In genomic region chr3L:21739017-21739730, dm6 we compare ENCODE assay signal across 5 fruit fly cellular contexts.
TF ChIP-seq lines count a peak whose summit lies in the region.

No protein-coding gene starts in this region.

- TF ChIP-seq CTCF in whole organism, embryonic (GFP tag; optimal IDR thresholded peaks at IDR 0.05; lab: Kevin White, UChicago): no peak

TF ChIP-seq in whole organism, adult, 20 proteins besides CTCF, POLR2A, EP300 and RAD21:
- TF ChIP-seq kay (GFP tag; lab: Kevin White, UChicago; ENCODE audit: borderline replicate concordance) (peak; percentile 53), bab1 (GFP tag; optimal IDR thresholded peaks at IDR 0.05; lab: Kevin White, UChicago) (no peak)
TF ChIP-seq in whole organism, adult: peak in this region for 1.

TF ChIP-seq in whole organism, embryonic, 481 proteins besides CTCF, POLR2A, EP300 and RAD21:
- TF ChIP-seq kay (GFP tag; optimal IDR thresholded peaks at IDR 0.05; lab: Kevin White, UChicago) (peak; percentile 44), CG9932 (GFP tag; IDR thresholded peaks at IDR 0.05; lab: Robert Waterston, UW) (0 out of 2 replicates have a peak, but pooled peaks have one; percentile 11), CG10274 (GFP tag; optimal IDR thresholded peaks at IDR 0.05; lab: Kevin White, UChicago) (no peak), Jarid2 (GFP tag; optimal IDR thresholded peaks at IDR 0.05; lab: Kevin White, UChicago) (no peak), CG17186 (GFP tag; optimal IDR thresholded peaks at IDR 0.05; lab: Kevin White, UChicago) (no peak), CG12155 (GFP tag; optimal IDR thresholded peaks at IDR 0.05; lab: Kevin White, UChicago) (no peak), CG4360 (GFP tag; IDR thresholded peaks at IDR 0.05; lab: Robert Waterston, UW) (no peak), CG31224 (GFP tag; IDR thresholded peaks at IDR 0.05; lab: Robert Waterston, UW) (peak; percentile 35; the same call in 1 of the 2 replicates), oc (tag; optimal IDR thresholded peaks at IDR 0.05; lab: Kevin White, UChicago) (peak; percentile 25), NFAT (GFP tag; IDR thresholded peaks at IDR 0.05; lab: Robert Waterston, UW) (peak; percentile 40; the same call in 1 of the 2 replicates), CG32772 (GFP tag; IDR thresholded peaks at IDR 0.05; lab: Robert Waterston, UW) (0 out of 2 replicates have a peak, but pooled peaks have one; percentile 11), Abd-B (GFP tag; optimal IDR thresholded peaks at IDR 0.05; lab: Kevin White, UChicago) (no peak)
TF ChIP-seq in whole organism, embryonic: peak in this region for 6.

TF ChIP-seq in whole organism, prepupa, 60 proteins besides CTCF, POLR2A, EP300 and RAD21 (continues in another document):
- TF ChIP-seq CG8632 (GFP tag; optimal IDR thresholded peaks at IDR 0.05; lab: Kevin White, UChicago) (peak; percentile 23), svp (GFP tag; lab: Kevin White, UChicago) (peak; percentile 88), CG34406 (GFP tag; optimal IDR thresholded peaks at IDR 0.05; lab: Kevin White, UChicago) (peak; percentile 5), Eip78C (GFP tag; lab: Kevin White, UChicago) (peak; percentile 85), fd85E (GFP tag; optimal IDR thresholded peaks at IDR 0.05; lab: Kevin White, UChicago) (no peak), CG11762 (GFP tag; optimal IDR thresholded peaks at IDR 0.05; lab: Kevin White, UChicago; ENCODE audit: insufficient read depth) (no peak), OdsH (GFP tag; optimal IDR thresholded peaks at IDR 0.05; lab: Kevin White, UChicago) (peak; percentile 8), CG6854 (GFP tag; optimal IDR thresholded peaks at IDR 0.05; lab: Kevin White, UChicago) (no peak), CG16779 (tag; optimal IDR thresholded peaks at IDR 0.05; lab: Kevin White, UChicago) (no peak), pdm3 (GFP tag; optimal IDR thresholded peaks at IDR 0.05; lab: Kevin White, UChicago) (no peak), Eip93F (GFP tag; optimal IDR thresholded peaks at IDR 0.05; lab: Kevin White, UChicago) (no peak), Sox14 (GFP tag; optimal IDR thresholded peaks at IDR 0.05; lab: Kevin White, UChicago) (no peak), Sox15 (GFP tag; optimal IDR thresholded peaks at IDR 0.05; lab: Kevin White, UChicago) (peak; percentile 25), CG6808 (GFP tag; optimal IDR thresholded peaks at IDR 0.05; lab: Kevin White, UChicago) (no peak), CG6276 (GFP tag; optimal IDR thresholded peaks at IDR 0.05; lab: Kevin White, UChicago) (no peak), esn (GFP tag; optimal IDR thresholded peaks at IDR 0.05; lab: Kevin White, UChicago) (peak; percentile 50), topi (GFP tag; optimal IDR thresholded peaks at IDR 0.05; lab: Kevin White, UChicago) (peak; percentile 56), vri (GFP tag; optimal IDR thresholded peaks at IDR 0.05; lab: Kevin White, UChicago) (peak; percentile 17), CG31627 (GFP tag; optimal IDR thresholded peaks at IDR 0.05; lab: Kevin White, UChicago) (peak; percentile 25), CG8119 (GFP tag; IDR thresholded peaks at IDR 0.05; lab: Robert Waterston, UW) (0 out of 3 replicates have a peak, but pooled peaks have one; percentile 14), Met (GFP tag; optimal IDR thresholded peaks at IDR 0.05; lab: Kevin White, UChicago) (peak; percentile 47), CG1621 (tag; optimal IDR thresholded peaks at IDR 0.05; lab: Kevin White, UChicago) (no peak), ss (GFP tag; optimal IDR thresholded peaks at IDR 0.05; lab: Kevin White, UChicago) (peak in 1 of 2 experiments; percentile 42), cyc (GFP tag; optimal IDR thresholded peaks at IDR 0.05; lab: Kevin White, UChicago) (no peak), CG6792 (GFP tag; optimal IDR thresholded peaks at IDR 0.05; lab: Kevin White, UChicago) (no peak), fkh (GFP tag; optimal IDR thresholded peaks at IDR 0.05; lab: Kevin White, UChicago) (peak; percentile 33)

TF ChIP-seq in whole organism, pupa, 21 proteins besides CTCF, POLR2A, EP300 and RAD21:
- peak; percentile 35 for TF ChIP-seq EcR (GFP tag; optimal IDR thresholded peaks at IDR 0.05; lab: Kevin White, UChicago)
- TF ChIP-seq CG14655 (GFP tag; optimal IDR thresholded peaks at IDR 0.05; lab: Kevin White, UChicago): peak; percentile 18
- TF ChIP-seq Ets98B (GFP tag; IDR thresholded peaks at IDR 0.05; lab: Robert Waterston, UW): peak; percentile 13; the same call in 1 of the 2 replicates
- TF ChIP-seq CG4496 (GFP tag; IDR thresholded peaks at IDR 0.05; lab: Robert Waterston, UW): no peak; the same call in 2 of the 3 replicates

TF ChIP-seq in whole organism, wandering third instar larva, 38 proteins besides CTCF, POLR2A, EP300 and RAD21:
- TF ChIP-seq Hnf4 (GFP tag; optimal IDR thresholded peaks at IDR 0.05; lab: Kevin White, UChicago) (no peak), Rel (GFP tag; optimal IDR thresholded peaks at IDR 0.05; lab: Kevin White, UChicago) (no peak), Rel (tag; optimal IDR thresholded peaks at IDR 0.05; lab: Kevin White, UChicago) (peak; percentile 91), jim (GFP tag; optimal IDR thresholded peaks at IDR 0.05; lab: Kevin White, UChicago) (no peak), Dif (GFP tag; optimal IDR thresholded peaks at IDR 0.05; lab: Kevin White, UChicago; ENCODE audit: partially characterized antibody) (peak; percentile 16), OdsH (GFP tag; optimal IDR thresholded peaks at IDR 0.05; lab: Kevin White, UChicago) (no peak), Hr78 (GFP tag; optimal IDR thresholded peaks at IDR 0.05; lab: Kevin White, UChicago) (no peak), fru (GFP tag; optimal IDR thresholded peaks at IDR 0.05; lab: Kevin White, UChicago) (no peak), rgr (GFP tag; optimal IDR thresholded peaks at IDR 0.05; lab: Kevin White, UChicago) (peak; percentile 18), CG9705 (GFP tag; optimal IDR thresholded peaks at IDR 0.05; lab: Kevin White, UChicago) (no peak), CrebA (GFP tag; optimal IDR thresholded peaks at IDR 0.05; lab: Kevin White, UChicago; ENCODE audit: borderline replicate concordance) (no peak), Vsx2 (GFP tag; optimal IDR thresholded peaks at IDR 0.05; lab: Kevin White, UChicago; ENCODE audit: partially characterized antibody) (peak; percentile 21), tai (GFP tag; optimal IDR thresholded peaks at IDR 0.05; lab: Kevin White, UChicago) (no peak), h (GFP tag; optimal IDR thresholded peaks at IDR 0.05; lab: Kevin White, UChicago) (peak; percentile 48), pan (optimal IDR thresholded peaks at IDR 0.05; lab: Kevin White, UChicago) (no peak), woc (GFP tag; optimal IDR thresholded peaks at IDR 0.05; lab: Kevin White, UChicago) (peak; percentile 49), Jra (GFP tag; optimal IDR thresholded peaks at IDR 0.05; lab: Kevin White, UChicago) (peak; percentile 10), Hr83 (GFP tag; optimal IDR thresholded peaks at IDR 0.05; lab: Kevin White, UChicago; ENCODE audit: poor library complexity, severe bottlenecking) (no peak), Myc (optimal IDR thresholded peaks at IDR 0.05; lab: Kevin White, UChicago) (no peak), usp (GFP tag; optimal IDR thresholded peaks at IDR 0.05; lab: Kevin White, UChicago) (no peak), sage (GFP tag; optimal IDR thresholded peaks at IDR 0.05; lab: Kevin White, UChicago) (no peak), lola (GFP tag; optimal IDR thresholded peaks at IDR 0.05; lab: Kevin White, UChicago) (no peak), psq (GFP tag; optimal IDR thresholded peaks at IDR 0.05; lab: Kevin White, UChicago) (no peak)
TF ChIP-seq in whole organism, wandering third instar larva: peak in this region for 7.
